Worm (Caenorhabditis elegans) whole organism, L1 larva: ENCODE results near the gene Y39A1A.22.
A peak's percentile ranks its signal among the peaks of the same experiment; 100 is the strongest.

Source experiments
- C16A3.4 ChIP-seq: fragments of 150-350 bp; optimal IDR thresholded peaks from 2 replicates; lab custom pipeline; 2014; ENCODE audit warnings: missing biosample characterization, missing genetic modification characterization
- C34B4.2 ChIP-seq: sonication (generic microtip); optimal IDR thresholded peaks from 2 replicates; lab custom pipeline; 2017; ENCODE audit warnings: mild to moderate bottlenecking, missing genetic modification characterization, missing compliant biosample characterization
- F16B12.6 ChIP-seq: fragments of 150-350 bp; optimal IDR thresholded peaks from 2 replicates; lab custom pipeline; 2014; ENCODE audit warnings: missing biosample characterization, missing genetic modification characterization
- aha-1 ChIP-seq: fragments of 150-350 bp; optimal IDR thresholded peaks from 2 replicates; lab custom pipeline; 2014; ENCODE audit warnings: missing biosample characterization, missing genetic modification characterization
- alr-1 ChIP-seq: fragments of 200-800 bp; sonication (Bioruptor generic); optimal IDR thresholded peaks from 2 replicates; lab custom pipeline; 2018; ENCODE audit warnings: borderline replicate concordance, mild to moderate bottlenecking, missing genetic modification characterization, missing compliant biosample characterization
- ama-1 ChIP-seq: fragments of 150-350 bp; optimal IDR thresholded peaks from 2 replicates; lab custom pipeline; 2014
- blmp-1 ChIP-seq: fragments of 150-350 bp; optimal IDR thresholded peaks from 2 replicates; lab custom pipeline; 2014; ENCODE audit warnings: missing biosample characterization, missing genetic modification characterization
- ceh-63 ChIP-seq: fragments of 200-800 bp; sonication (Bioruptor generic); optimal IDR thresholded peaks from 2 replicates; lab custom pipeline; 2018; ENCODE audit warnings: mild to moderate bottlenecking, missing genetic modification characterization, missing compliant biosample characterization
- ceh-8 ChIP-seq: fragments of 200-800 bp; sonication (Bioruptor generic); optimal IDR thresholded peaks from 2 replicates; lab custom pipeline; 2018; ENCODE audit warnings: mild to moderate bottlenecking, missing genetic modification characterization, moderate library complexity, missing compliant biosample characterization
- ceh-88 ChIP-seq: fragments of 200-800 bp; sonication (Bioruptor generic); IDR thresholded peaks from 2 replicates; pipeline ENCODE4 v1.3.6; 2022; ENCODE audit warnings: missing genetic modification characterization, missing compliant biosample characterization
- ces-1 ChIP-seq: fragments of 150-350 bp; optimal IDR thresholded peaks from 2 replicates; lab custom pipeline; 2014; ENCODE audit warnings: missing biosample characterization, missing genetic modification reagents, missing genetic modification characterization
- dsc-1 ChIP-seq: sonication (generic microtip); optimal IDR thresholded peaks from 2 replicates; lab custom pipeline; 2016; ENCODE audit warnings: mild to moderate bottlenecking, missing genetic modification characterization, missing compliant biosample characterization
- efl-1 ChIP-seq, 4 experiments: fragments of 150-350 bp; optimal IDR thresholded peaks in 3 of 4; peaks in 1 of 4; 1 replicate in 1 of 4; 2 replicates in 3 of 4; lab custom pipeline; 2014; ENCODE audit warnings: missing biosample characterization in 2 of 4, missing genetic modification characterization in 2 of 4, missing genetic modification reagents in 2 of 4
- egl-13 ChIP-seq: sonication (generic microtip); optimal IDR thresholded peaks from 2 replicates; lab custom pipeline; 2016; ENCODE audit warnings: missing genotype, missing genetic modification reagents, missing genetic modification characterization, missing compliant biosample characterization
- egl-27 ChIP-seq, 2 experiments: fragments of 150-350 bp in 1 of 2; sonication (generic microtip); optimal IDR thresholded peaks; 3 replicates each; lab custom pipeline; 2017 to 2018; ENCODE audit warnings: missing biosample characterization in 2 of 2, missing genetic modification characterization in 2 of 2, missing genetic modification reagents in 2 of 2
- elt-2 ChIP-seq: sonication (generic microtip); optimal IDR thresholded peaks from 2 replicates; lab custom pipeline; 2016; ENCODE audit warnings: missing genetic modification characterization, mild to moderate bottlenecking, inconsistent platforms, missing compliant biosample characterization, missing genetic modification reagents
- fkh-10 ChIP-seq: sonication (generic microtip); optimal IDR thresholded peaks from 2 replicates; lab custom pipeline; 2017; ENCODE audit warnings: missing biosample characterization, missing genetic modification reagents, missing genetic modification characterization
- fos-1 ChIP-seq: fragments of 150-350 bp; optimal IDR thresholded peaks from 2 replicates; lab custom pipeline; 2014; ENCODE audit warnings: missing biosample characterization, missing genetic modification characterization
- hlh-4 ChIP-seq: sonication (generic microtip); optimal IDR thresholded peaks from 2 replicates; lab custom pipeline; 2016; ENCODE audit warnings: mild to moderate bottlenecking, missing genetic modification characterization, missing compliant biosample characterization
- hpl-2 ChIP-seq: fragments of 150-350 bp; optimal IDR thresholded peaks from 2 replicates; lab custom pipeline; 2014; ENCODE audit warnings: missing biosample characterization, missing genetic modification reagents, missing genetic modification characterization
- irx-1 ChIP-seq: sonication (generic microtip); optimal IDR thresholded peaks from 2 replicates; lab custom pipeline; 2016; ENCODE audit warnings: missing genetic modification characterization, missing compliant biosample characterization
- isw-1 ChIP-seq: fragments of 200-800 bp; sonication (Bioruptor generic); IDR thresholded peaks from 2 replicates; pipeline ENCODE4 v1.3.6; 2022; ENCODE audit warnings: missing genetic modification characterization, missing compliant biosample characterization
- jun-1 ChIP-seq: fragments of 150-350 bp; optimal IDR thresholded peaks from 2 replicates; lab custom pipeline; 2014; ENCODE audit warnings: missing biosample characterization, missing genetic modification reagents, missing genetic modification characterization
- lin-35 ChIP-seq, 2 experiments: fragments of 150-350 bp; optimal IDR thresholded peaks; 2 replicates each; lab custom pipeline; 2014; ENCODE audit warnings: missing biosample characterization in 2 of 2, missing genetic modification characterization in 2 of 2, missing genetic modification reagents in 2 of 2
- lir-3 ChIP-seq: sonication (generic microtip); optimal IDR thresholded peaks from 2 replicates; lab custom pipeline; 2016; ENCODE audit warnings: mild to moderate bottlenecking, missing genetic modification characterization, moderate library complexity, missing compliant biosample characterization; ENCODE audit not compliant: poor library complexity
- lsy-2 ChIP-seq, 2 experiments: fragments of 150-350 bp; optimal IDR thresholded peaks; 2 replicates each; lab custom pipeline; 2014; ENCODE audit warnings: missing biosample characterization in 2 of 2, missing genetic modification characterization in 2 of 2
- mab-9 ChIP-seq: fragments of 200-800 bp; sonication (Bioruptor generic); IDR thresholded peaks from 2 replicates; pipeline ENCODE4 v1.3.6; 2022; ENCODE audit warnings: missing genetic modification reagents, missing genetic modification characterization, missing compliant biosample characterization
- mef-2 ChIP-seq: fragments of 150-350 bp; optimal IDR thresholded peaks from 2 replicates; lab custom pipeline; 2014; ENCODE audit warnings: missing biosample characterization, missing genetic modification characterization
- mep-1 ChIP-seq: fragments of 150-350 bp; optimal IDR thresholded peaks from 2 replicates; lab custom pipeline; 2014; ENCODE audit warnings: missing biosample characterization, missing genetic modification characterization
- nhr-11 ChIP-seq: fragments of 150-350 bp; optimal IDR thresholded peaks from 2 replicates; lab custom pipeline; 2014; ENCODE audit warnings: missing biosample characterization, missing genetic modification characterization
- nhr-19 ChIP-seq: fragments of 200-800 bp; sonication (Bioruptor generic); conservative IDR thresholded peaks from 2 replicates; pipeline ENCODE4 v1.3.6; 2022; ENCODE audit warnings: missing genetic modification characterization, missing compliant biosample characterization
- nhr-47 ChIP-seq: sonication (generic microtip); optimal IDR thresholded peaks from 2 replicates; lab custom pipeline; 2016; ENCODE audit warnings: mild to moderate bottlenecking, missing genetic modification characterization, moderate library complexity, missing compliant biosample characterization
- nhr-71 ChIP-seq: sonication (generic microtip); optimal IDR thresholded peaks from 2 replicates; lab custom pipeline; 2016; ENCODE audit warnings: mild to moderate bottlenecking, missing genetic modification characterization, moderate library complexity, missing compliant biosample characterization
- nhr-84 ChIP-seq: sonication (generic microtip); optimal IDR thresholded peaks from 2 replicates; lab custom pipeline; 2017; ENCODE audit warnings: missing biosample characterization, missing genetic modification characterization
- nhr-85 ChIP-seq: sonication (generic microtip); peaks from one replicate; lab custom pipeline; 2016; ENCODE audit warnings: missing genetic modification characterization, inconsistent platforms, missing compliant biosample characterization
- nhr-90 ChIP-seq: sonication (generic microtip); optimal IDR thresholded peaks from 2 replicates; lab custom pipeline; 2016; ENCODE audit warnings: mild to moderate bottlenecking, missing genetic modification characterization, missing compliant biosample characterization; ENCODE audit not compliant: poor library complexity
- pag-3 ChIP-seq: sonication (generic microtip); optimal IDR thresholded peaks from 2 replicates; lab custom pipeline; 2017; ENCODE audit warnings: missing genetic modification characterization, mild to moderate bottlenecking, missing compliant biosample characterization, antibody characterized with exemption, borderline replicate concordance; ENCODE audit not compliant: insufficient read depth
- pax-3 ChIP-seq: fragments of 200-800 bp; sonication (Bioruptor generic); optimal IDR thresholded peaks from 2 replicates; lab custom pipeline; 2018; ENCODE audit warnings: mild to moderate bottlenecking, missing genetic modification characterization, moderate library complexity, missing compliant biosample characterization
- pqm-1 ChIP-seq: sonication (generic microtip); optimal IDR thresholded peaks from 3 replicates; lab custom pipeline; 2017; ENCODE audit warnings: missing biosample characterization, missing genetic modification characterization
- rnt-1 ChIP-seq: sonication (generic microtip); optimal IDR thresholded peaks from 2 replicates; lab custom pipeline; 2016; ENCODE audit warnings: mild to moderate bottlenecking, missing genetic modification characterization, moderate library complexity, missing compliant biosample characterization
- skn-1 ChIP-seq: fragments of 150-350 bp; optimal IDR thresholded peaks from 2 replicates; lab custom pipeline; 2014; ENCODE audit warnings: missing biosample characterization, missing genetic modification characterization
- snpc-4 ChIP-seq: fragments of 150-350 bp; optimal IDR thresholded peaks from 2 replicates; lab custom pipeline; 2014; ENCODE audit warnings: missing biosample characterization, missing genetic modification characterization
- sptf-1 ChIP-seq: fragments of 150-350 bp; optimal IDR thresholded peaks from 2 replicates; lab custom pipeline; 2014; ENCODE audit warnings: missing biosample characterization, missing genetic modification characterization
- unc-130 ChIP-seq: fragments of 150-350 bp; optimal IDR thresholded peaks from 2 replicates; lab custom pipeline; 2017; ENCODE audit warnings: missing biosample characterization, missing genetic modification characterization, inconsistent platforms
- unc-30 ChIP-seq: sonication (generic microtip); optimal IDR thresholded peaks from 2 replicates; lab custom pipeline; 2017; ENCODE audit warnings: missing biosample characterization, missing genetic modification characterization
- unc-86 ChIP-seq: sonication (generic microtip); optimal IDR thresholded peaks from 2 replicates; lab custom pipeline; 2016; ENCODE audit warnings: missing genetic modification characterization, missing compliant biosample characterization
- xbp-1 ChIP-seq: sonication (generic microtip); optimal IDR thresholded peaks from 2 replicates; lab custom pipeline; 2016; ENCODE audit warnings: missing genetic modification characterization, missing compliant biosample characterization
- zag-1 ChIP-seq: fragments of 150-350 bp; optimal IDR thresholded peaks from 2 replicates; lab custom pipeline; 2014; ENCODE audit warnings: missing biosample characterization, missing genetic modification characterization
- zip-4 ChIP-seq: fragments of 200-800 bp; sonication (Bioruptor generic); optimal IDR thresholded peaks from 2 replicates; lab custom pipeline; 2018; ENCODE audit warnings: mild to moderate bottlenecking, missing genetic modification characterization, moderate library complexity, missing compliant biosample characterization

The Y39A1A.22 gene

ce11 chrIII:10719057-10719456 lies 12.2 kb upstream of the Y39A1A.22 start (continued):
- TF ChIP-seq irx-1 (tag; lab: Kevin White, UChicago) (no peak), lir-3 (tag; lab: Kevin White, UChicago) (peak; percentile 47), elt-2 (tag; lab: Kevin White, UChicago) (peak; percentile 44), nhr-90 (peak; percentile 52), nhr-19 (GFP tag; lab: Robert Waterston, UW) (peak; percentile 42; the same call in 1 of the 2 replicates), pag-3 (tag; lab: Kevin White, UChicago) (no peak), ceh-63 (no peak), C16A3.4 (peak; percentile 17), ces-1 (GFP tag; lab: Kevin White, UChicago) (no peak), lin-35 (GFP tag; optimal IDR thresholded peaks at IDR 0.05; lab: Kevin White, UChicago) (peak in 1 of 2 experiments; percentile 65), mef-2 (tag; lab: Kevin White, UChicago) (no peak), lsy-2 (tag; optimal IDR thresholded peaks at IDR 0.05; lab: Kevin White, UChicago) (peak in 1 of 2 experiments; percentile 19), dsc-1 (no peak), ceh-8 (GFP tag; lab: Kevin White, UChicago) (no peak), unc-30 (no peak), nhr-71 (tag; lab: Kevin White, UChicago) (peak; percentile 44), rnt-1 (no peak), aha-1 (tag; lab: Kevin White, UChicago) (no peak)

ce11 chrIII:10718078-10718477 lies 11.2 kb upstream of the Y39A1A.22 start:
- TF ChIP-seq isw-1 (GFP tag; lab: Robert Waterston, UW) (no peak), xbp-1 (tag; lab: Kevin White, UChicago) (no peak), nhr-85 (peak; percentile 71), ama-1 (peak; percentile 9)

- TF ChIP-seq alr-1 (no peak), lin-35 (GFP tag; optimal IDR thresholded peaks at IDR 0.05; lab: Kevin White, UChicago) (peak in 1 of 2 experiments; percentile 65), lir-3 (tag; lab: Kevin White, UChicago) (no peak), unc-86 (no peak), ces-1 (GFP tag; lab: Kevin White, UChicago) (no peak), sptf-1 (tag; lab: Kevin White, UChicago) (no peak), pax-3 (no peak), lsy-2 (tag; optimal IDR thresholded peaks at IDR 0.05; lab: Kevin White, UChicago) (peak; percentile 26 to 30), skn-1 (no peak), jun-1 (tag; lab: Kevin White, UChicago) (peak; percentile 22), nhr-47 (tag; lab: Kevin White, UChicago) (peak; percentile 40), F16B12.6 (tag; lab: Kevin White, UChicago) (no peak), C34B4.2 (tag; lab: Kevin White, UChicago) (no peak), egl-13 (tag; lab: Kevin White, UChicago) (no peak), egl-27 (tag; optimal IDR thresholded peaks at IDR 0.05; lab: Kevin White, UChicago) (no peak), ceh-88 (no peak), hpl-2 (GFP tag; lab: Kevin White, UChicago) (no peak), aha-1 (tag; lab: Kevin White, UChicago) (no peak), nhr-90 (peak; percentile 67), zip-4 (GFP tag; lab: Kevin White, UChicago) (no peak), nhr-84 (tag; lab: Kevin White, UChicago) (no peak), unc-130 (tag; lab: Kevin White, UChicago) (peak; percentile 50), isw-1 (GFP tag; lab: Robert Waterston, UW) (no peak), mab-9 (GFP tag; lab: Robert Waterston, UW) (no peak), blmp-1 (tag; lab: Kevin White, UChicago) (peak; percentile 90), hlh-4 (no peak), pqm-1 (tag; lab: Kevin White, UChicago) (no peak), mep-1 (peak; percentile 59), rnt-1 (peak; percentile 32), fos-1 (tag; lab: Kevin White, UChicago) (no peak), efl-1 (optimal IDR thresholded peaks at IDR 0.05; lab: Kevin White, UChicago) (peak in 1 of 2 experiments; percentile 11), efl-1 (GFP tag; optimal IDR thresholded peaks at IDR 0.05 in 1 of 2; lab: Kevin White, UChicago) (peak in 1 of 2 experiments; percentile 93), snpc-4 (tag; lab: Kevin White, UChicago) (no peak), nhr-11 (tag; lab: Kevin White, UChicago) (no peak), fkh-10 (no peak), zag-1 (tag; lab: Kevin White, UChicago) (no peak), irx-1 (tag; lab: Kevin White, UChicago) (no peak)
Observed at ce11 chrIII:10717479-10717878, 10.7 kb upstream of the Y39A1A.22 start.
